Fruit fly (Drosophila melanogaster): Measurements from ENCODE around the gene CG4768.

The CG4768 gene

DNA sequence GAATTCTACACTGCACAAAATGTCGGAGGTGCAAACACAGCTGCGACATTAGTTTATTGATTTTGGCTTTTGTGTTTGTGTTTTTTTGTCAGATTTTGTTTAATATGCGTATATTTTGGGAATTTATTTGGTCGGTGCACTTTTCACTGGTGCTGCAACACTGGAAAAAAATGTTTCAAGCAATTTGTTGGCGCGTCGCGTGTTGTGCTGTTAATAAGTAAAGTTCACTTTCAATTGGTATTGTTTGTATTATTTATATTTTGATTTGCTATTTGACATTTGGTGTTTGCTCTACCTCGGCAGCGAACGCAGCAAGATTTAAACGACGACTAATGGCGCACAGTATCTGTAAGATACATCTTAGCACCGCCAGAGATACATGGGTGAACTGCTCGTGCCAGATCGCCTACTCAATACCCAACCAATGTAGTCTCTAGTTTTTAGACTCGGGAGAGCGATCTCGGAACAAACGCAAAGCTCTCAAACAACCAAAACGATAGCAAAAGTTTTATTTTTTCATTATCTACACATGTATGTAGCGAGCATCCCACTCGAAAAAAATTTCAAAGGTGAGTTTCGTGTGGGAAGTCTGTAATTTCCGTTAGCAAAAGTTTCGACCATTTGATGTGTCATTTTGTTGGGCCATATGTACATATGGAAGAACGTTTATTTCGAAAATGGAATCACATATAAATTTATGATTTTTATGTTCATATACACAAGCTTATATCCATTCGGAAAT, 9.6 kb upstream of the CG4768 start (continued):
- TF ChIP-seq CG30431 (GFP tag; optimal IDR thresholded peaks at IDR 0.05) (no peak), Meics (GFP tag; optimal IDR thresholded peaks at IDR 0.05) (peak; percentile 56), sug (tag; optimal IDR thresholded peaks at IDR 0.05) (no peak), sens-2 (GFP tag; IDR thresholded peaks at IDR 0.05) (peak; percentile 43; the same call in 1 of the 2 replicates), phol (tag; optimal IDR thresholded peaks at IDR 0.05) (peak; percentile 55), pan (optimal IDR thresholded peaks at IDR 0.05) (no peak), pan (GFP tag; optimal IDR thresholded peaks at IDR 0.05 in 1 of 2, IDR thresholded peaks at IDR 0.05 in 1 of 2) (peak in 1 of 2 experiments; percentile 72), az2 (GFP tag; optimal IDR thresholded peaks at IDR 0.05) (peak; percentile 56), H15 (GFP tag; IDR thresholded peaks at IDR 0.05) (0 out of 3 replicates have a peak, but pooled peaks have one; percentile 49), dysf (GFP tag; IDR thresholded peaks at IDR 0.05) (peak; percentile 75), lov (optimal IDR thresholded peaks at IDR 0.05) (no peak), lov (GFP tag; IDR thresholded peaks at IDR 0.05) (0 out of 3 replicates have a peak, but pooled peaks have one; percentile 42), CG11398 (GFP tag; optimal IDR thresholded peaks at IDR 0.05) (peak; percentile 36), croc (GFP tag; conservative IDR thresholded peaks at IDR 0.05) (peak; percentile 30; the same call in 1 of the 3 replicates), org-1 (GFP tag; optimal IDR thresholded peaks at IDR 0.05) (peak; percentile 11), CG7357 (GFP tag; IDR thresholded peaks at IDR 0.05) (peak; percentile 36; the same call in 1 of the 3 replicates), CG31441 (GFP tag; IDR thresholded peaks at IDR 0.05) (0 out of 2 replicates have a peak, but pooled peaks have one; percentile 26), aop (GFP tag; IDR thresholded peaks at IDR 0.05) (no peak), mam (GFP tag; optimal IDR thresholded peaks at IDR 0.05) (peak; percentile 41), YL-1 (GFP tag; optimal IDR thresholded peaks at IDR 0.05) (no peak), Usf (GFP tag; optimal IDR thresholded peaks at IDR 0.05) (no peak), Ptx1 (GFP tag; IDR thresholded peaks at IDR 0.05) (peak; percentile 68), ind (GFP tag; optimal IDR thresholded peaks at IDR 0.05) (peak; percentile 60), CG13296 (GFP tag; optimal IDR thresholded peaks at IDR 0.05) (peak; percentile 5), CG8924 (tag; optimal IDR thresholded peaks at IDR 0.05) (peak; percentile 31), wdn (GFP tag; IDR thresholded peaks at IDR 0.05) (0 out of 2 replicates have a peak, but pooled peaks have one; percentile 35), pho (GFP tag; optimal IDR thresholded peaks at IDR 0.05) (peak; percentile 39), PHDP (tag; optimal IDR thresholded peaks at IDR 0.05) (peak; percentile 52), Sry-β (GFP tag; optimal IDR thresholded peaks at IDR 0.05) (no peak), CG5245 (GFP tag; optimal IDR thresholded peaks at IDR 0.05) (peak; percentile 34), Dip3 (GFP tag; optimal IDR thresholded peaks at IDR 0.05) (no peak), sisA (GFP tag; IDR thresholded peaks at IDR 0.05) (peak; percentile 46), GATAe (GFP tag; conservative IDR thresholded peaks at IDR 0.05) (no peak), BtbVII (GFP tag; optimal IDR thresholded peaks at IDR 0.05) (peak; percentile 54), nmo (GFP tag; optimal IDR thresholded peaks at IDR 0.05) (peak; percentile 54), Hmr (GFP tag; optimal IDR thresholded peaks at IDR 0.05) (peak; percentile 50), CG7786 (GFP tag; optimal IDR thresholded peaks at IDR 0.05) (peak; percentile 30), bigmax (GFP tag; optimal IDR thresholded peaks at IDR 0.05) (no peak), NFAT (GFP tag; IDR thresholded peaks at IDR 0.05) (0 out of 2 replicates have a peak, but pooled peaks have one; percentile 23), CG14710 (tag; optimal IDR thresholded peaks at IDR 0.05) (peak; percentile 23), CG34376 (GFP tag; optimal IDR thresholded peaks at IDR 0.05) (peak; percentile 32), CG4730 (GFP tag; IDR thresholded peaks at IDR 0.05) (peak; percentile 52; the same call in 1 of the 2 replicates), D19A (tag; optimal IDR thresholded peaks at IDR 0.05) (peak; percentile 9), pita (GFP tag; optimal IDR thresholded peaks at IDR 0.05) (no peak), CG4820 (GFP tag; optimal IDR thresholded peaks at IDR 0.05) (peak; percentile 37), rib (GFP tag; IDR thresholded peaks at IDR 0.05) (no peak), CG4328 (GFP tag; optimal IDR thresholded peaks at IDR 0.05) (peak; percentile 7), Hr3 (GFP tag; optimal IDR thresholded peaks at IDR 0.05) (peak; percentile 19), Neu2 (GFP tag; optimal IDR thresholded peaks at IDR 0.05; ENCODE audit: borderline replicate concordance) (no peak), h (optimal IDR thresholded peaks at IDR 0.05) (no peak), CG3163 (GFP tag; optimal IDR thresholded peaks at IDR 0.05) (peak; percentile 43)

Data from whole organism, embryonic.